6 worm cellular contexts compared by ENCODE assay signal in the genomic region with DNA sequence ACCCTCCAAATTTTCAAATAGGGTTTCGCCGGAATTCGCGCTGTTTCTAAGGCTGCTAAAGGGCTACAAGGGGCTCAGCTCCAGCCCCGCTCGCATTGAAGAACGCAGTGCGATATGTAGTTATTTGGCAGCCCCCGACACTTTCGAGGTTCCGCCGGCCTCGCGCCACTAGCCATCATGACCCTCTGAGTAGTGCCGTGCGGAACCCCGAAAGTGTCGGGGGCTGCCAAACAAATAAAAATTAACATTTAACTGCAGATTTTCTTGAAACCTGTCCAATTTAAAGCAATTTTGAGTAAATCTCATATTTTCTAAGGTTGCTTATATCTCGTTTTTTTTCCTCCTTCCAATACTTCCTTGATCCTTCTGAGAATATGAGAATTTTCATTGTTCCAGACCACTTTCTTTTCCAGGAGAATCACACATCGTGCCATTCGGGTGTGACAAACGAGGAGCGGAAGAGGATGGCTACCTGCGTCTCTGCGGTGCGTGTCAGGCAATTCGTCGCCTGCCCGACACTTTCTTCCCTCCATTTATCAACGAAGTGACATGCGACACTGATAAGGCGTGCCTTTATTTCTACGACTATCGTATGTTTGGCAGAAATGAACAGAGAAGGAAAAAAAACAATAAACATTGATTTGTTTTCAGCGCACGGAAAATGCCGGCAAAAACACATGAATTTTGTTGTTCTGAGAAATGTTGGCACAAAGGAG.
TF ChIP-seq lines count a peak whose summit lies in the region.

No protein-coding gene starts in this region.

TF ChIP-seq in whole organism, L1 larva, 84 proteins besides CTCF, POLR2A, EP300 and RAD21 (continues in another document):
- TF ChIP-seq nhr-77 (tag; optimal IDR thresholded peaks at IDR 0.05; lab: Kevin White, UChicago), result no peak
- TF ChIP-seq pag-3 (tag; optimal IDR thresholded peaks at IDR 0.05; lab: Kevin White, UChicago; ENCODE audit: borderline replicate concordance, insufficient read depth), result peak; percentile 18
- no peak for TF ChIP-seq nhr-85 (tag; lab: Kevin White, UChicago)
- no peak for TF ChIP-seq snpc-4 (tag; optimal IDR thresholded peaks at IDR 0.05; lab: Kevin White, UChicago)
- peak; percentile 49 for TF ChIP-seq blmp-1 (tag; optimal IDR thresholded peaks at IDR 0.05; lab: Kevin White, UChicago)
- peak in 1 of 2 experiments; percentile 31 for TF ChIP-seq mdl-1 (tag; optimal IDR thresholded peaks at IDR 0.05; lab: Kevin White, UChicago)
- no peak for TF ChIP-seq ceh-88 (GFP tag; IDR thresholded peaks at IDR 0.05; lab: Robert Waterston, UW)
- peak; percentile 20 for TF ChIP-seq nhr-20 (tag; optimal IDR thresholded peaks at IDR 0.05; lab: Kevin White, UChicago)
- no peak for TF ChIP-seq hlh-17 (GFP tag; optimal IDR thresholded peaks at IDR 0.05; lab: Kevin White, UChicago; ENCODE audit: borderline replicate concordance)
- peak in 1 of 2 experiments; percentile 55 for TF ChIP-seq lin-35 (GFP tag; optimal IDR thresholded peaks at IDR 0.05; lab: Kevin White, UChicago)
- no peak for TF ChIP-seq irx-1 (tag; optimal IDR thresholded peaks at IDR 0.05; lab: Kevin White, UChicago)
- TF ChIP-seq vab-15 (tag; optimal IDR thresholded peaks at IDR 0.05; lab: Kevin White, UChicago), result no peak
- TF ChIP-seq elt-3 (tag; optimal IDR thresholded peaks at IDR 0.05; lab: Kevin White, UChicago), result peak in 2 of 6 experiments; percentile 17 to 25

TF ChIP-seq in whole organism, L2 larva, 48 proteins besides CTCF, POLR2A, EP300 and RAD21:
- TF ChIP-seq nhr-237 (tag; optimal IDR thresholded peaks at IDR 0.05; lab: Kevin White, UChicago), result no peak
- TF ChIP-seq sma-3 (GFP tag; optimal IDR thresholded peaks at IDR 0.05; lab: Kevin White, UChicago), result peak; percentile 39
- peak; percentile 24 for TF ChIP-seq sma-9 (GFP tag; optimal IDR thresholded peaks at IDR 0.05; lab: Kevin White, UChicago)
- no peak for TF ChIP-seq sma-9 (tag; optimal IDR thresholded peaks at IDR 0.05; lab: Kevin White, UChicago)
- TF ChIP-seq fos-1 (tag; optimal IDR thresholded peaks at IDR 0.05; lab: Kevin White, UChicago), result peak; percentile 85
- TF ChIP-seq gmeb-1 (tag; optimal IDR thresholded peaks at IDR 0.05; lab: Kevin White, UChicago), result peak; percentile 5
- TF ChIP-seq crh-2 (tag; optimal IDR thresholded peaks at IDR 0.05; lab: Kevin White, UChicago), result peak; percentile 22
- TF ChIP-seq egl-27 (tag; optimal IDR thresholded peaks at IDR 0.05; lab: Kevin White, UChicago), result no peak

TF ChIP-seq in whole organism, L3 larva, 47 proteins besides CTCF, POLR2A, EP300 and RAD21 (continues in another document):
- TF ChIP-seq nhr-11 (tag; optimal IDR thresholded peaks at IDR 0.05; lab: Kevin White, UChicago) (no peak), snpc-4 (tag; optimal IDR thresholded peaks at IDR 0.05; lab: Kevin White, UChicago) (peak; percentile 12), elt-3 (tag; optimal IDR thresholded peaks at IDR 0.05; lab: Kevin White, UChicago) (peak in 2 of 3 experiments; percentile 5 to 75), lsy-12 (tag; optimal IDR thresholded peaks at IDR 0.05; lab: Kevin White, UChicago) (no peak), jun-1 (tag; optimal IDR thresholded peaks at IDR 0.05; lab: Kevin White, UChicago) (peak; percentile 55), tbx-2 (tag; optimal IDR thresholded peaks at IDR 0.05; lab: Kevin White, UChicago) (no peak), nhr-77 (tag; optimal IDR thresholded peaks at IDR 0.05; lab: Kevin White, UChicago) (no peak), eor-1 (tag; optimal IDR thresholded peaks at IDR 0.05; lab: Kevin White, UChicago) (no peak), hmg-11 (tag; optimal IDR thresholded peaks at IDR 0.05; lab: Kevin White, UChicago) (no peak), ztf-11 (tag; optimal IDR thresholded peaks at IDR 0.05; lab: Kevin White, UChicago) (no peak), egl-27 (tag; optimal IDR thresholded peaks at IDR 0.05; lab: Kevin White, UChicago) (no peak), lin-15B (tag; optimal IDR thresholded peaks at IDR 0.05; lab: Kevin White, UChicago) (no peak), elt-1 (tag; optimal IDR thresholded peaks at IDR 0.05; lab: Kevin White, UChicago) (no peak), fkh-2 (tag; optimal IDR thresholded peaks at IDR 0.05; lab: Kevin White, UChicago) (no peak), fos-1 (tag; optimal IDR thresholded peaks at IDR 0.05; lab: Kevin White, UChicago) (no peak), daf-12 (tag; optimal IDR thresholded peaks at IDR 0.05; lab: Kevin White, UChicago) (no peak)

TF ChIP-seq in whole organism, L4 larva, 104 proteins besides CTCF, POLR2A, EP300 and RAD21 (continues in another document):
- no peak for TF ChIP-seq daf-12 (tag; optimal IDR thresholded peaks at IDR 0.05; lab: Kevin White, UChicago)
- peak; percentile 80 for TF ChIP-seq php-3 (GFP tag; IDR thresholded peaks at IDR 0.05; lab: Robert Waterston, UW)
- no peak for TF ChIP-seq daf-16 (GFP tag; optimal IDR thresholded peaks at IDR 0.05; lab: Kevin White, UChicago)
- TF ChIP-seq daf-16 (tag; optimal IDR thresholded peaks at IDR 0.05; lab: Kevin White, UChicago), result peak; percentile 96
- TF ChIP-seq ces-1 (GFP tag; optimal IDR thresholded peaks at IDR 0.05; lab: Kevin White, UChicago), result no peak
- no peak for TF ChIP-seq T26A8.4 (GFP tag; IDR thresholded peaks at IDR 0.05; lab: Robert Waterston, UW)
- no peak for TF ChIP-seq zfp-2 (tag; optimal IDR thresholded peaks at IDR 0.05; lab: Kevin White, UChicago)
- TF ChIP-seq ama-1 (optimal IDR thresholded peaks at IDR 0.05; lab: Kevin White, UChicago), result no peak
- no peak for TF ChIP-seq F44E2.7 (GFP tag; IDR thresholded peaks at IDR 0.05; lab: Robert Waterston, UW)
- no peak for TF ChIP-seq ceh-32 (tag; optimal IDR thresholded peaks at IDR 0.05; lab: Kevin White, UChicago; ENCODE audit: poor library complexity)
- TF ChIP-seq mxl-3 (GFP tag; optimal IDR thresholded peaks at IDR 0.05; lab: Kevin White, UChicago), result peak; percentile 93
- peak; percentile 76 for TF ChIP-seq nhr-77 (tag; optimal IDR thresholded peaks at IDR 0.05; lab: Kevin White, UChicago)
- TF ChIP-seq unc-62 (GFP tag; optimal IDR thresholded peaks at IDR 0.05 in 1 of 2; lab: Kevin White, UChicago), result peak in 1 of 2 experiments; percentile 77
- no peak for TF ChIP-seq unc-62 (tag; optimal IDR thresholded peaks at IDR 0.05; lab: Kevin White, UChicago)
- TF ChIP-seq Y48G9A.11 (GFP tag; IDR thresholded peaks at IDR 0.05; lab: Robert Waterston, UW), result no peak
- TF ChIP-seq set-16 (GFP tag; IDR thresholded peaks at IDR 0.05; lab: Robert Waterston, UW), result peak; percentile 62
- no peak for TF ChIP-seq spr-3 (GFP tag; optimal IDR thresholded peaks at IDR 0.05; lab: Kevin White, UChicago)

TF ChIP-seq in whole organism, late embryonic, 69 proteins besides CTCF, POLR2A, EP300 and RAD21:
- TF ChIP-seq ttx-3 (tag; optimal IDR thresholded peaks at IDR 0.05; lab: Kevin White, UChicago) (no peak), elt-2 (tag; optimal IDR thresholded peaks at IDR 0.05; lab: Kevin White, UChicago) (peak; percentile 86)
TF ChIP-seq in whole organism, late embryonic: peak in this region for 1.

TF ChIP-seq in whole organism, young adult, 124 proteins besides CTCF, POLR2A, EP300 and RAD21:
- TF ChIP-seq ztf-22 (GFP tag; optimal IDR thresholded peaks at IDR 0.05; lab: Kevin White, UChicago) (peak; percentile 6), Y67H2A.10 (GFP tag; conservative IDR thresholded peaks at IDR 0.05; lab: Robert Waterston, UW) (no peak), nhr-80 (tag; optimal IDR thresholded peaks at IDR 0.05; lab: Kevin White, UChicago) (peak; percentile 96), zfh-2 (GFP tag; conservative IDR thresholded peaks at IDR 0.05; lab: Robert Waterston, UW) (peak; percentile 56; the same call in 1 of the 2 replicates), dox-1 (GFP tag; IDR thresholded peaks at IDR 0.05; lab: Robert Waterston, UW) (peak; percentile 77), snpc-4 (GFP tag; optimal IDR thresholded peaks at IDR 0.05; lab: Kevin White, UChicago) (no peak), snpc-4 (tag; optimal IDR thresholded peaks at IDR 0.05; lab: Kevin White, UChicago) (peak in 3 of 4 experiments; percentile 72 to 80 (median 75)), snpc-1.3 (tag; optimal IDR thresholded peaks at IDR 0.05; lab: Kevin White, UChicago; ENCODE audit: insufficient read depth) (no peak), let-607 (tag; optimal IDR thresholded peaks at IDR 0.05; lab: Kevin White, UChicago) (peak in 1 of 2 experiments; percentile 8), ets-4 (GFP tag; optimal IDR thresholded peaks at IDR 0.05; lab: Kevin White, UChicago) (peak; percentile 92), unc-62 (GFP tag; optimal IDR thresholded peaks at IDR 0.05; lab: Kevin White, UChicago) (peak; percentile 27), Y53F4B.3 (GFP tag; IDR thresholded peaks at IDR 0.05; lab: Robert Waterston, UW) (no peak), cebp-2 (GFP tag; IDR thresholded peaks at IDR 0.05; lab: Robert Waterston, UW) (no peak), pbrm-1 (GFP tag; IDR thresholded peaks at IDR 0.05; lab: Robert Waterston, UW) (0 out of 2 replicates have a peak, but pooled peaks have one; percentile 15), egrh-3 (GFP tag; IDR thresholded peaks at IDR 0.05; lab: Robert Waterston, UW) (no peak)
